Worm (Caenorhabditis elegans) whole organism, L2 larva: ENCODE measurements around the gene F37B12.3.

Source experiments
- lin-39 ChIP-seq: fragments of 150-350 bp; optimal IDR thresholded peaks from 2 replicates; lab custom pipeline; 2014; ENCODE audit warnings: missing biosample characterization, missing genetic modification reagents, missing genetic modification characterization
- nhr-10 ChIP-seq: sonication (generic microtip); optimal IDR thresholded peaks from 2 replicates; lab custom pipeline; 2017; ENCODE audit warnings: missing biosample characterization, missing genetic modification characterization
- nhr-11 ChIP-seq: fragments of 150-350 bp; optimal IDR thresholded peaks from 2 replicates; lab custom pipeline; 2014; ENCODE audit warnings: missing biosample characterization, missing genetic modification characterization
- nhr-12 ChIP-seq: fragments of 150-350 bp; optimal IDR thresholded peaks from 2 replicates; lab custom pipeline; 2014; ENCODE audit warnings: missing biosample characterization, missing genetic modification characterization
- nhr-237 ChIP-seq: fragments of 150-350 bp; optimal IDR thresholded peaks from 2 replicates; lab custom pipeline; 2014; ENCODE audit warnings: missing biosample characterization, missing genetic modification characterization
- unc-62 ChIP-seq: fragments of 150-350 bp; optimal IDR thresholded peaks from 2 replicates; lab custom pipeline; 2014; ENCODE audit warnings: missing biosample characterization, missing genetic modification reagents, missing genetic modification characterization
- ztf-11 ChIP-seq: sonication (generic microtip); optimal IDR thresholded peaks from 2 replicates; lab custom pipeline; 2017; ENCODE audit warnings: missing biosample characterization, missing genetic modification characterization

DNA sequence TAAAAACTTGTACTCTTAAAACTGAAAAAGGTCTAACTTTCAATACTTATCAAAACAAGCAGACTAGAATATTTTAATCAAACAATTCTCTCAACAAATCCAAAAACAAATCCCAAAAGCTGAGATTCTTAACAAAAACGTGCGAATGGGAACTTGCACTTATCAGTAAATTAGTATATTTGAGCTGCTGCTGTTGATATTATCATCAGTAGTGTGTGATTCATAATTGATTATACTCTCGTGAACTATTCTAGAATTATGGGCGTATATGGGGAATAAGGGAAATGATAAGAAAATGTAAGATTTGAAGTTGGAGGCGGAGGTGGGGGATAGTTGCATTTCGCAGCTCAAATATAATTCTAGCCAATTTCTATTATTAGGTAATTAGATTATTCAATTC lies 27.0 kb downstream of the F37B12.3 start:
- TF ChIP-seq unc-62 (GFP tag; lab: Kevin White, UChicago) (no peak), lin-39 (no peak), nhr-12 (tag; lab: Kevin White, UChicago) (no peak), ztf-11 (tag; lab: Kevin White, UChicago) (no peak), nhr-237 (tag; lab: Kevin White, UChicago) (no peak), nhr-11 (tag; lab: Kevin White, UChicago) (no peak), nhr-10 (tag; lab: Kevin White, UChicago) (no peak)
